Fruit fly (Drosophila melanogaster) whole organism, embryonic: ENCODE results near the gene CG15390.
A peak's percentile ranks its signal among the peaks of the same experiment; 100 is the strongest.

Source experiments
- Atf-2 ChIP-seq: fragments of 200-800 bp; sonication (Bioruptor generic); optimal IDR thresholded peaks from 2 replicates; lab custom pipeline; 2016; ENCODE audit warnings: missing biosample characterization, missing genetic modification characterization
- Blimp-1 ChIP-seq: fragments of 200-800 bp; sonication (Bioruptor generic); optimal IDR thresholded peaks from 3 replicates; lab custom pipeline; 2018; ENCODE audit warnings: missing biosample characterization, missing genetic modification characterization, mild to moderate bottlenecking, moderate library complexity, missing genetic modification reagents
- CG10979 ChIP-seq: fragments of 200-800 bp; sonication (Bioruptor generic); optimal IDR thresholded peaks from 2 replicates; lab custom pipeline; 2018; ENCODE audit warnings: missing biosample characterization, mild to moderate bottlenecking, missing genetic modification characterization, moderate library complexity
- CG11398 ChIP-seq: fragments of 200-800 bp; sonication (Bioruptor generic); optimal IDR thresholded peaks from 2 replicates; lab custom pipeline; 2016; ENCODE audit warnings: missing biosample characterization, missing genetic modification characterization
- CG11696 ChIP-seq: fragments of 200-800 bp; sonication (Bioruptor generic); IDR thresholded peaks from 2 replicates; pipeline ENCODE4 v1.3.6; 2022; ENCODE audit warnings: missing biosample characterization, missing genetic modification characterization
- CG13287 ChIP-seq: fragments of 200-800 bp; sonication (Bioruptor generic); IDR thresholded peaks from 2 replicates; pipeline ENCODE4 v1.3.6; 2022; ENCODE audit warnings: missing biosample characterization, missing genetic modification characterization; ENCODE audit not compliant: partially characterized antibody
- CG17568 ChIP-seq: fragments of 200-800 bp; sonication (Bioruptor generic); optimal IDR thresholded peaks from 2 replicates; lab custom pipeline; 2018; ENCODE audit warnings: missing biosample characterization, mild to moderate bottlenecking, missing genetic modification characterization, moderate library complexity
- CG18476 ChIP-seq: fragments of 200-800 bp; sonication (Bioruptor generic); optimal IDR thresholded peaks from 2 replicates; lab custom pipeline; 2016; ENCODE audit warnings: missing biosample characterization, mild to moderate bottlenecking, missing genetic modification characterization
- CG34224 ChIP-seq: fragments of 200-800 bp; sonication (Bioruptor generic); IDR thresholded peaks from 3 replicates; pipeline ENCODE4 v1.3.6; 2022; ENCODE audit warnings: missing biosample characterization, missing genetic modification characterization; ENCODE audit not compliant: partially characterized antibody
- CG3726 ChIP-seq: fragments of 200-800 bp; sonication (Bioruptor generic); IDR thresholded peaks from 3 replicates; pipeline ENCODE4, ENCODE4 v1.3.6; 2022; ENCODE audit warnings: missing biosample characterization, missing genetic modification characterization
- CG3838 ChIP-seq: fragments of 200-800 bp; sonication (Bioruptor generic); optimal IDR thresholded peaks from 3 replicates; lab custom pipeline; 2016; ENCODE audit warnings: missing biosample characterization, missing genetic modification characterization
- CG6765 ChIP-seq: fragments of 200-800 bp; sonication (Bioruptor generic); optimal IDR thresholded peaks from 3 replicates; lab custom pipeline; 2017; ENCODE audit warnings: missing biosample characterization, mild to moderate bottlenecking, missing genetic modification characterization
- CG6854 ChIP-seq: fragments of 200-800 bp; sonication (Bioruptor generic); optimal IDR thresholded peaks from 3 replicates; lab custom pipeline; 2017; ENCODE audit warnings: missing biosample characterization, mild to moderate bottlenecking, missing genetic modification characterization
- CG7556 ChIP-seq: fragments of 200-800 bp; sonication (Bioruptor generic); optimal IDR thresholded peaks from 2 replicates; lab custom pipeline; 2017; ENCODE audit warnings: missing biosample characterization, mild to moderate bottlenecking, missing genetic modification characterization
- CG8281 ChIP-seq: fragments of 200-800 bp; sonication (Bioruptor generic); optimal IDR thresholded peaks from 2 replicates; lab custom pipeline; 2018; ENCODE audit warnings: missing biosample characterization, mild to moderate bottlenecking, missing genetic modification characterization, moderate library complexity
- CG9932 ChIP-seq: fragments of 200-800 bp; sonication (Bioruptor generic); IDR thresholded peaks from 2 replicates; pipeline ENCODE4 v1.3.6; 2022; ENCODE audit warnings: missing biosample characterization, missing genetic modification characterization
- CkIIα-i1 ChIP-seq: fragments of 200-800 bp; sonication (Bioruptor generic); IDR thresholded peaks from 2 replicates; pipeline ENCODE4 v1.3.6; 2022; ENCODE audit warnings: missing biosample characterization, missing genetic modification characterization
- Dfd ChIP-seq, 2 experiments: fragments of >200 bp; optimal IDR thresholded peaks; 2 replicates each; lab custom pipeline; 2017; ENCODE audit warnings: missing biosample characterization in 2 of 2, missing genetic modification characterization in 2 of 2
- Dll ChIP-seq: fragments of 200-800 bp; sonication (Bioruptor generic); IDR thresholded peaks from 4 replicates; pipeline ENCODE4 v1.3.6; 2022; ENCODE audit warnings: missing biosample characterization, missing genetic modification characterization; ENCODE audit not compliant: partially characterized antibody
- H15 ChIP-seq: fragments of 200-800 bp; sonication (Bioruptor generic); IDR thresholded peaks from 3 replicates; pipeline ENCODE4 v1.3.6; 2022; ENCODE audit warnings: missing biosample characterization, missing genetic modification characterization
- HLH54F ChIP-seq: fragments of 200-800 bp; sonication (Bioruptor generic); optimal IDR thresholded peaks from 3 replicates; lab custom pipeline; 2016; ENCODE audit warnings: missing biosample characterization, missing genetic modification characterization
- Hand ChIP-seq: fragments of 200-800 bp; sonication (Bioruptor generic); optimal IDR thresholded peaks from 2 replicates; lab custom pipeline; 2017; ENCODE audit warnings: mild to moderate bottlenecking, missing biosample characterization, missing genetic modification reagents, missing genetic modification characterization
- HmgD ChIP-seq: fragments of 200-800 bp; sonication (Bioruptor generic); optimal IDR thresholded peaks from 3 replicates; lab custom pipeline; 2016; ENCODE audit warnings: missing biosample characterization, missing genetic modification characterization
- Hr51 ChIP-seq, 2 experiments: fragments of 200-800 bp; sonication (Bioruptor generic); optimal IDR thresholded peaks; 2 replicates in 1 of 2; 3 replicates in 1 of 2; lab custom pipeline; 2016 to 2018; ENCODE audit warnings: missing biosample characterization in 2 of 2, missing genetic modification characterization in 2 of 2, mild to moderate bottlenecking in 1 of 2, moderate library complexity in 1 of 2
- Hsf ChIP-seq: fragments of 200-800 bp; sonication (Bioruptor generic); optimal IDR thresholded peaks from 3 replicates; lab custom pipeline; 2016; ENCODE audit warnings: missing biosample characterization, missing genetic modification characterization
- Meics ChIP-seq: fragments of 200-800 bp; sonication (Bioruptor generic); optimal IDR thresholded peaks from 2 replicates; lab custom pipeline; 2017; ENCODE audit warnings: missing biosample characterization, mild to moderate bottlenecking, missing genetic modification characterization
- Mes4 ChIP-seq: fragments of 200-800 bp; sonication (Bioruptor generic); optimal IDR thresholded peaks from 2 replicates; lab custom pipeline; 2016; ENCODE audit warnings: missing biosample characterization, missing genetic modification characterization
- Nf-YB ChIP-seq: fragments of 200-800 bp; sonication (Bioruptor generic); optimal IDR thresholded peaks from 3 replicates; lab custom pipeline; 2019; ENCODE audit warnings: missing biosample characterization, mild to moderate bottlenecking, missing genetic modification characterization, moderate library complexity
- Stat92E ChIP-seq, 3 experiments: fragments of >200 bp in 2 of 3; fragments of 200-800 bp in 1 of 3; sonication (Bioruptor generic) in 1 of 3; optimal IDR thresholded peaks; 2 replicates each; lab custom pipeline; 2017 to 2019; ENCODE audit warnings: missing biosample characterization in 3 of 3, missing genetic modification characterization in 3 of 3, mild to moderate bottlenecking in 1 of 3, moderate library complexity in 1 of 3
- TFAM ChIP-seq: fragments of 200-800 bp; sonication (Bioruptor generic); optimal IDR thresholded peaks from 2 replicates; lab custom pipeline; 2017; ENCODE audit warnings: missing biosample characterization, missing genetic modification characterization, inconsistent platforms
- Vsx1 ChIP-seq: fragments of 200-800 bp; sonication (Bioruptor generic); optimal IDR thresholded peaks from 2 replicates; lab custom pipeline; 2017; ENCODE audit warnings: missing biosample characterization, mild to moderate bottlenecking, missing genetic modification characterization, missing genetic modification reagents
- chm ChIP-seq: fragments of 200-800 bp; sonication (Bioruptor generic); IDR thresholded peaks from 2 replicates; pipeline ENCODE4 v1.3.6; 2022; ENCODE audit warnings: missing biosample characterization, missing genetic modification characterization
- croc ChIP-seq: fragments of 200-800 bp; sonication (Bioruptor generic); conservative IDR thresholded peaks from 3 replicates; pipeline ENCODE4 v1.3.6; 2022; ENCODE audit warnings: missing biosample characterization, missing genetic modification characterization
- crp ChIP-seq, 2 experiments: fragments of 200-800 bp; sonication (Bioruptor generic); optimal IDR thresholded peaks; 2 replicates in 1 of 2; 3 replicates in 1 of 2; lab custom pipeline; 2017; ENCODE audit warnings: missing biosample characterization in 2 of 2, missing genetic modification characterization in 2 of 2, mild to moderate bottlenecking in 1 of 2, moderate library complexity in 1 of 2
- hb ChIP-seq: fragments of 200-800 bp; sonication (Bioruptor generic); IDR thresholded peaks from 3 replicates; pipeline ENCODE4 v1.3.6; 2022; ENCODE audit warnings: missing biosample characterization, missing genetic modification characterization; ENCODE audit not compliant: partially characterized antibody
- hkb ChIP-seq, 2 experiments: fragments of 200-800 bp in 1 of 2; fragments of >200 bp in 1 of 2; sonication (Bioruptor generic) in 1 of 2; IDR thresholded peaks in 1 of 2; optimal IDR thresholded peaks in 1 of 2; 2 replicates each; pipeline versions ENCODE4 v1.3.6 to Lab custom; 2017 to 2022; ENCODE audit warnings: missing biosample characterization in 1 of 2, missing genetic modification characterization in 1 of 2
- jing ChIP-seq: fragments of 200-800 bp; sonication (Bioruptor generic); optimal IDR thresholded peaks from 2 replicates; lab custom pipeline; 2018; ENCODE audit warnings: missing biosample characterization, mild to moderate bottlenecking, missing genetic modification characterization
- kay ChIP-seq: fragments of 200-800 bp; sonication (Bioruptor generic); optimal IDR thresholded peaks from 2 replicates; lab custom pipeline; 2016; ENCODE audit warnings: missing biosample characterization, missing genetic modification characterization
- onecut ChIP-seq: fragments of 200-800 bp; sonication (Bioruptor generic); IDR thresholded peaks from 2 replicates; pipeline ENCODE4 v1.3.6; 2022; ENCODE audit warnings: missing biosample characterization, missing genetic modification characterization
- pfk ChIP-seq: fragments of 200-800 bp; sonication (Bioruptor generic); optimal IDR thresholded peaks from 2 replicates; lab custom pipeline; 2018; ENCODE audit warnings: missing biosample characterization, mild to moderate bottlenecking, missing genetic modification characterization, moderate library complexity
- repo ChIP-seq: fragments of 200-800 bp; sonication (Bioruptor generic); optimal IDR thresholded peaks from 2 replicates; lab custom pipeline; 2016; ENCODE audit warnings: missing biosample characterization, missing genetic modification characterization
- ro ChIP-seq: fragments of 200-800 bp; sonication (Bioruptor generic); IDR thresholded peaks from 2 replicates; pipeline ENCODE4 v1.3.6; 2022; ENCODE audit warnings: missing biosample characterization, missing genetic modification characterization
- slbo ChIP-seq: fragments of 200-800 bp; sonication (Bioruptor generic); IDR thresholded peaks from 2 replicates; pipeline ENCODE4 v1.3.6; 2022; ENCODE audit warnings: missing biosample characterization, missing genetic modification characterization
- ssp ChIP-seq: fragments of 200-800 bp; sonication (Bioruptor generic); IDR thresholded peaks from 2 replicates; pipeline ENCODE4 v1.3.6; 2022; ENCODE audit warnings: missing biosample characterization, missing genetic modification characterization
- vfl ChIP-seq: fragments of 200-800 bp; sonication (Bioruptor generic); optimal IDR thresholded peaks from 2 replicates; lab custom pipeline; 2016; ENCODE audit warnings: missing biosample characterization, missing genetic modification characterization
- wor ChIP-seq: fragments of 200-800 bp; sonication (Bioruptor generic); IDR thresholded peaks from 2 replicates; pipeline ENCODE4 v1.3.6; 2022; ENCODE audit warnings: missing biosample characterization, missing genetic modification characterization

The CG15390 gene

DNA sequence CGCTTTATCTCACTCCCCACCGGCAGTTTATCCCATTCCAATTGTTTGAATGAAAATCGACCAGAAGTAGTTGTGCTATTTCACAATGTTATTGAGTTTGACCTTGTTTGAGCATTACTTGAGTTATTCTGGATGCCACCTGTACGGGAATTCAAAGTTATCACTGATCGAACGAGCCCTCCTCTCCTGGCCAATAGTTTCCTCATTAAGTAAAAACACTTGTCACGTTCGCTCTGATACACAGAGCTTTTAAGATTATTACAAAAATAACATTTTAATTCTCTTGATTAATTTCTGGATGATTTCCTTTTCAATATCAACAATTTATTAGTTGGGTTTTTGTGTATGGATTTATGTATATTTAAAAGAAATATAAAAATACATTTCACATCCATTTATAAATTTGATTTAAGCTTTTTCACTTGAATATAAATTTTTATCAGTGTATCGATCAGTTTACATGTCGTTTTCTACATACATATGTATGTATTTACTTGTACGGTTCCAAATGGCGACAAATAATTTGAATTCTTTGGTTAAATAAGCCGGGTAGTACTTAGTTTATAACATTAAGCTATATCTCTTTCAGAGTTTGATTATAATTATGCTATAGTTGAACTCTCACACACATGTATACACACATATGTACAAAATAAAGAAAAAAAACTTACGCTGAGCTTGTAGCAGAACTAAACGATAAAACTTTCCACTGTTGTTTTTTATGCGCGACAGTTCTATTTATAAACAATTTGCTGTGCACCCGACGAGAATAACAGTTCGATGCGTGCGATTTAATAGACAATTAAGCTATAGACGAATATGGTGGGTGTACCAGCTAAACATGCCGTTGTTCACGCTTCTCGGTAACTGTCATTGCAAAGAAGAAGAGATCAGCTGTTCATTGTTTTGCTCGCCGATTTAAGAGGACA, at the start of gene CG15390, which contains the start of gene CG3609 (continued):
- no peak for TF ChIP-seq jing (GFP tag; lab: Kevin White, UChicago)
- peak; percentile 93 for TF ChIP-seq HLH54F
- TF ChIP-seq CG8281 (tag; lab: Kevin White, UChicago) = no peak
- peak; percentile 74 for TF ChIP-seq repo (GFP tag; lab: Kevin White, UChicago)
- peak; percentile 42; the same call in 1 of the 2 replicates for TF ChIP-seq CG11696 (GFP tag; lab: Robert Waterston, UW)
- no peak for TF ChIP-seq croc (GFP tag; lab: Robert Waterston, UW)
- TF ChIP-seq CkIIα-i1 (GFP tag; lab: Robert Waterston, UW) = 0 out of 2 replicates have a peak, but pooled peaks have one; percentile 5
- TF ChIP-seq CG9932 (GFP tag; lab: Robert Waterston, UW) = peak; percentile 97
- TF ChIP-seq Dll (GFP tag; lab: Robert Waterston, UW) = no peak; the same call in 3 of the 4 replicates
- TF ChIP-seq H15 (GFP tag; lab: Robert Waterston, UW) = peak; percentile 74; the same call in 2 of the 3 replicates
- TF ChIP-seq vfl = peak; percentile 91
- peak; percentile 41 for TF ChIP-seq pfk
- TF ChIP-seq Hsf (GFP tag; lab: Kevin White, UChicago) = peak; percentile 89
- no peak for TF ChIP-seq Dfd (GFP tag; optimal IDR thresholded peaks at IDR 0.05; lab: Kevin White, UChicago)
- TF ChIP-seq ro = no peak
- peak; percentile 80 for TF ChIP-seq kay (GFP tag; lab: Kevin White, UChicago)
- TF ChIP-seq hb (GFP tag; lab: Robert Waterston, UW) = no peak
- peak; percentile 72 for TF ChIP-seq onecut (GFP tag; lab: Robert Waterston, UW)
- TF ChIP-seq Nf-YB (GFP tag; lab: Kevin White, UChicago) = peak; percentile 31
- peak; percentile 92 for TF ChIP-seq HmgD (GFP tag; lab: Kevin White, UChicago)
- no peak for TF ChIP-seq TFAM (GFP tag; lab: Kevin White, UChicago)
- TF ChIP-seq Hand (GFP tag; lab: Kevin White, UChicago) = peak; percentile 67
- TF ChIP-seq slbo (GFP tag; lab: Robert Waterston, UW) = peak; percentile 93
- TF ChIP-seq CG34224 (GFP tag; lab: Robert Waterston, UW) = peak; percentile 51; the same call in 1 of the 3 replicates
- no peak for TF ChIP-seq CG6765 (GFP tag; lab: Kevin White, UChicago)
- TF ChIP-seq chm (GFP tag; lab: Robert Waterston, UW) = peak; percentile 90
- peak; percentile 80 for TF ChIP-seq Atf-2 (GFP tag; lab: Kevin White, UChicago)
- peak; percentile 79 for TF ChIP-seq CG17568 (GFP tag; lab: Kevin White, UChicago)
- TF ChIP-seq wor = peak; percentile 9; the same call in 1 of the 2 replicates
- TF ChIP-seq CG7556 = peak; percentile 85
- peak in 1 of 3 experiments; percentile 49 for TF ChIP-seq Stat92E (GFP tag; optimal IDR thresholded peaks at IDR 0.05; lab: Kevin White, UChicago)
- peak; percentile 79 for TF ChIP-seq CG11398
- TF ChIP-seq Vsx1 (GFP tag; lab: Kevin White, UChicago) = no peak
- TF ChIP-seq CG10979 (tag; lab: Kevin White, UChicago) = peak; percentile 64
- TF ChIP-seq ssp = no peak
- peak; percentile 14 for TF ChIP-seq CG6854 (GFP tag; lab: Kevin White, UChicago)
- peak; percentile 81 to 92 for TF ChIP-seq Hr51 (GFP tag; optimal IDR thresholded peaks at IDR 0.05; lab: Kevin White, UChicago)
- peak; percentile 57 for TF ChIP-seq CG13287 (GFP tag; lab: Robert Waterston, UW)
- TF ChIP-seq CG18476 (GFP tag; lab: Kevin White, UChicago) = peak; percentile 38
- TF ChIP-seq hkb (optimal IDR thresholded peaks at IDR 0.05; lab: Kevin White, UChicago) = no peak
- TF ChIP-seq hkb (GFP tag; IDR thresholded peaks at IDR 0.05; lab: Robert Waterston, UW) = peak; percentile 68
- TF ChIP-seq CG3838 (GFP tag; lab: Kevin White, UChicago) = peak; percentile 9
- peak; percentile 70 for TF ChIP-seq Meics
- TF ChIP-seq CG3726 (GFP tag; lab: Robert Waterston, UW) = 0 out of 3 replicates have a peak, but pooled peaks have one; percentile 17
- peak; percentile 60 for TF ChIP-seq Blimp-1
- peak; percentile 85 to 99 for TF ChIP-seq crp (GFP tag; optimal IDR thresholded peaks at IDR 0.05; lab: Kevin White, UChicago)
- peak; percentile 82 for TF ChIP-seq Mes4 (GFP tag; lab: Kevin White, UChicago)
